Fruit fly (Drosophila melanogaster): ENCODE measurements around the gene nej.

Gene nej

DNA sequence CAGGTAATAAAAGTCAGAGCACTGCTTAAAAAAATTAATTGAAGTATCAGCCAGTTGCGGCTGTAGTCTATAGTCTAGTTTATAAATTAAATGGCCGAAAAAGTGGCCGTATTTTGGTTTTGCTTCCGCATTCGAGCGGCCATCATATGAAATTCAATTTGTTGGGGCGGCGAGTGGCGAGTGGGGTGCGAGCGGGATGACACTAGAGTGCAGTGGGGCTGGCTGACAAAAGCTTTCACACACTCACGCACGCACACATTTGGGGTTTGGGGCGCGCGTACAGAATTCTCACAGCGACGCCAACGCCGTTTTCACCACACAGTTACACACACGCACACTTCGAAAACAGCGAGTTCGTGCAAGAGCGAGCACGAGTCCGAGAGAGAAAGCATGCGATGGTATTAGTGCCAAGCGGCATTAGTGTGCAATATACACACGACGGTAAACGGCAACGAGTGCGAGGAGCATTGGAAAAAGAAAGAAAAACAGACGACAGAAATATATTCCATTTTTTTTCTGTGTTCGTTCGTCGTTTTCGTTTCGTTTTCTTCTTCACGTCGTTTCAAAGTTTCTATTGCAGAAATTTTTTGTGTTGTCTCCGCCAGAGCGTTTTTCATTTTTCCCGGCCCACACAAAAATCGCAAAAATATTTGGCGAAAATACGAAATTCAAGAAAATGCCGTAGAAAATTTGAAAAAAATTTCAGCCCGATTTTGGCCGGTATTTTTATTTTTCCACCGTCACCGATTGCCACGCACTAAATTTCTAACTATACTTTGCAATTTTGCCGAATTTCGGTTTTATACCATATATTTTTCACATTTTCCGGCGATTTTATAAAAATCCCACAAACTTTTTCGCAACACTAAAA, 1.9 kb downstream of the nej start:
- TF ChIP-seq CG6175 (GFP tag; IDR thresholded peaks at IDR 0.05) (peak; percentile 61; the same call in 1 of the 3 replicates), luna (GFP tag; optimal IDR thresholded peaks at IDR 0.05) (no peak), MTF-1 (GFP tag; optimal IDR thresholded peaks at IDR 0.05; ENCODE audit: borderline replicate concordance) (no peak), CG10543 (GFP tag; optimal IDR thresholded peaks at IDR 0.05) (peak; percentile 41), vfl (GFP tag; optimal IDR thresholded peaks at IDR 0.05) (no peak), psq (GFP tag; optimal IDR thresholded peaks at IDR 0.05) (peak; percentile 58), H15 (GFP tag; IDR thresholded peaks at IDR 0.05) (no peak), CG31365 (tag; optimal IDR thresholded peaks at IDR 0.05) (no peak), CG2202 (tag; optimal IDR thresholded peaks at IDR 0.05) (no peak), CG10366 (GFP tag; IDR thresholded peaks at IDR 0.05) (no peak), CG15479 (GFP tag; optimal IDR thresholded peaks at IDR 0.05) (peak; percentile 50), D19A (tag; optimal IDR thresholded peaks at IDR 0.05) (no peak), CG34422 (GFP tag; IDR thresholded peaks at IDR 0.05) (peak; percentile 6; the same call in 1 of the 3 replicates), Gug (GFP tag; IDR thresholded peaks at IDR 0.05) (no peak), tio (GFP tag; optimal IDR thresholded peaks at IDR 0.05) (no peak), Trl (optimal IDR thresholded peaks at IDR 0.05) (peak; percentile 44 to 58), Trl (GFP tag; optimal IDR thresholded peaks at IDR 0.05) (no peak), Dp (GFP tag; optimal IDR thresholded peaks at IDR 0.05) (no peak), sna (GFP tag; IDR thresholded peaks at IDR 0.05; ENCODE audit: partially characterized antibody) (no peak), CTCF (GFP tag; optimal IDR thresholded peaks at IDR 0.05) (no peak), CG2875 (GFP tag; optimal IDR thresholded peaks at IDR 0.05) (no peak), CG13894 (tag; optimal IDR thresholded peaks at IDR 0.05) (no peak), CG7987 (GFP tag; optimal IDR thresholded peaks at IDR 0.05) (no peak), so (GFP tag; IDR thresholded peaks at IDR 0.05) (no peak), CG9215 (GFP tag; IDR thresholded peaks at IDR 0.05) (no peak), CG9727 (GFP tag; optimal IDR thresholded peaks at IDR 0.05) (peak; percentile 23), CG15696 (tag; optimal IDR thresholded peaks at IDR 0.05) (no peak), Bgb (GFP tag; IDR thresholded peaks at IDR 0.05; ENCODE audit: partially characterized antibody) (peak; percentile 39; the same call in 1 of the 2 replicates), Eip74EF (GFP tag; optimal IDR thresholded peaks at IDR 0.05) (peak in 1 of 2 experiments; percentile 90), tap (tag; optimal IDR thresholded peaks at IDR 0.05) (no peak), rib (GFP tag; IDR thresholded peaks at IDR 0.05) (no peak; the same call in 1 of the 2 replicates), CG3065 (GFP tag; optimal IDR thresholded peaks at IDR 0.05) (no peak), CG1647 (GFP tag; optimal IDR thresholded peaks at IDR 0.05) (no peak), Xbp1 (GFP tag; optimal IDR thresholded peaks at IDR 0.05) (no peak), Asciz (GFP tag; optimal IDR thresholded peaks at IDR 0.05) (no peak), Mes4 (GFP tag; optimal IDR thresholded peaks at IDR 0.05) (no peak), Gsc (GFP tag; IDR thresholded peaks at IDR 0.05) (no peak), cato (GFP tag; optimal IDR thresholded peaks at IDR 0.05; ENCODE audit: borderline replicate concordance) (no peak), CG8388 (GFP tag; optimal IDR thresholded peaks at IDR 0.05) (no peak), CG7839 (tag; optimal IDR thresholded peaks at IDR 0.05) (no peak), CG2199 (GFP tag; IDR thresholded peaks at IDR 0.05) (0 out of 3 replicates have a peak, but pooled peaks have one; percentile 35), Ets65A (GFP tag) (no peak), pb (GFP tag; optimal IDR thresholded peaks at IDR 0.05) (no peak), zf30C (GFP tag; optimal IDR thresholded peaks at IDR 0.05) (peak; percentile 76), fd96Cb (tag; optimal IDR thresholded peaks at IDR 0.05) (no peak), Sry-δ (GFP tag; optimal IDR thresholded peaks at IDR 0.05) (no peak), disco-r (GFP tag; optimal IDR thresholded peaks at IDR 0.05) (no peak), schlank (tag; optimal IDR thresholded peaks at IDR 0.05) (no peak), lilli (GFP tag; optimal IDR thresholded peaks at IDR 0.05) (no peak), YL-1 (GFP tag; optimal IDR thresholded peaks at IDR 0.05) (peak; percentile 81)

All from whole organism, embryonic.